Fruit fly (Drosophila melanogaster) whole organism, embryonic: ENCODE measurements around the gene Dpp10.

Source experiments
- CG7745 ChIP-seq: fragments of 200-800 bp; sonication (Bioruptor generic); optimal IDR thresholded peaks from 2 replicates; lab custom pipeline; 2018; ENCODE audit warnings: missing biosample characterization, mild to moderate bottlenecking, missing genetic modification characterization, moderate library complexity
- danr ChIP-seq: fragments of 200-800 bp; sonication (Bioruptor generic); IDR thresholded peaks from 2 replicates; pipeline ENCODE4 v1.3.6; 2022; ENCODE audit warnings: missing biosample characterization, missing genetic modification characterization
- exex ChIP-seq: fragments of 200-800 bp; sonication (Bioruptor generic); optimal IDR thresholded peaks from 4 replicates; lab custom pipeline; 2018; ENCODE audit warnings: missing biosample characterization, mild to moderate bottlenecking, missing genetic modification characterization, moderate library complexity
- tx ChIP-seq: fragments of 200-800 bp; sonication (Bioruptor generic); optimal IDR thresholded peaks from 2 replicates; lab custom pipeline; 2016; ENCODE audit warnings: missing biosample characterization, missing genetic modification characterization
- unc-4 ChIP-seq: fragments of 200-800 bp; sonication (Bioruptor generic); IDR thresholded peaks from 2 replicates; pipeline ENCODE4 v1.3.6; 2022; ENCODE audit warnings: missing biosample characterization, missing genetic modification characterization; ENCODE audit not compliant: partially characterized antibody

dm6 chr2L:6531985-6532699, 68.7 kb downstream of the Dpp10 start:
- TF ChIP-seq unc-4 (GFP tag; lab: Robert Waterston, UW): no peak
- no peak for TF ChIP-seq exex (tag; lab: Kevin White, UChicago)
- no peak for TF ChIP-seq danr (GFP tag; lab: Robert Waterston, UW)
- no peak for TF ChIP-seq tx
- no peak for TF ChIP-seq CG7745 (tag; lab: Kevin White, UChicago)
